Worm (Caenorhabditis elegans): ENCODE measurements around the gene C09B9.1.

ce11 chrIV:5086243-5086960 is 48.8 kb downstream of the C09B9.1 start:
- no peak for TF ChIP-seq dao-5 (tag; optimal IDR thresholded peaks at IDR 0.05)
- no peak for TF ChIP-seq him-1 (tag; optimal IDR thresholded peaks at IDR 0.05)

Measured in whole organism, L4/young adult.